Worm (Caenorhabditis elegans) whole organism, late embryonic: ENCODE data around the gene srx-137.

Source experiments
- ceh-24 ChIP-seq: sonication (generic microtip); optimal IDR thresholded peaks from 2 replicates; lab custom pipeline; 2016; ENCODE audit warnings: mild to moderate bottlenecking, missing genetic modification characterization, missing compliant biosample characterization
- ceh-34 ChIP-seq: sonication (generic microtip); optimal IDR thresholded peaks from 2 replicates; lab custom pipeline; 2016; ENCODE audit warnings: mild to moderate bottlenecking, missing genetic modification characterization, missing compliant biosample characterization
- pha-2 ChIP-seq: sonication (generic microtip); optimal IDR thresholded peaks from 2 replicates; lab custom pipeline; 2017; ENCODE audit warnings: mild to moderate bottlenecking, missing genetic modification characterization, missing compliant biosample characterization

DNA sequence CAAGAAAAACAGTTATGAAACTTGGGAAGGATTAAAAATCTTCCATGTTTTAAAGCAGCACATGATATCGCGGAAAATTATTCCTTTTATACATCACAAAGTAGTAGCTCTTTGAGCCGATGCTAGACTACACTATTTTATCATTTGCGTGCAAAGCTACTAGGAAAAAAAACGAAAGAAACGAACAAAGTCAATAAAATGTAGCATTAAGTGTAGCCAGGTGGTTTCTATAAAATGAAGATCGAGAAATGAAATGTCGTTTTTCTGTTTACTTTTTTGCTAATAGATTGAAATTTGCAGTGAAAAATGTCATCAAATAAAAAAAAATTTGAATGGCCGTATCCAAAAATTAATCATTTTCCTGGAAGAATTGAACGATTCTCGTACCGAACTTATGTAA, 10.3 kb downstream of the srx-137 start, which contains the start of gene cpt-5:
- TF ChIP-seq ceh-34 (tag; lab: Kevin White, UChicago), result no peak
- no peak for TF ChIP-seq pha-2 (tag; lab: Kevin White, UChicago)
- TF ChIP-seq ceh-24 (tag; lab: Kevin White, UChicago), result no peak
